Worm (Caenorhabditis elegans): ENCODE results near the gene ippk-1.

DNA sequence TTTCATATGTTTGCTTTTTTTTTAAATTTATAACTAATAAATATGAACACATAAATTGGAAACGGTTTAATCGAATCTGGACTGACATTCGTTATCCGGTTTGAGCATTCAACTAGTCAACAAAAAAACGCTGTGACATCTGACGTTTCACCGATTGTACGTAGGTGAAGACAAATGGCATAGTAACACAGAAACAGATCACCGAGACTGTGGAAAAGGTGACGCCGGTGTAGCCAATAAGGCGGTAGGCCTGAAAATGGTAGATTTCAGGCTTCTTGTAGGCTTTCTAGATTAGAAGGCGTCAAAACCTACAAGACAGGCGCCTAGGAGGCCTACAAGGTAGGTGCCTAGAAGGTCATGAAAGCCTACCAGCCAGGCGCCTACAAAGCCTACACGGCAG lies 28.5 kb downstream of the ippk-1 start:
- TF ChIP-seq zag-1 (tag; optimal IDR thresholded peaks at IDR 0.05) (no peak), nhr-237 (tag; optimal IDR thresholded peaks at IDR 0.05) (no peak), ztf-11 (tag; optimal IDR thresholded peaks at IDR 0.05) (no peak), ceh-44 (GFP tag; IDR thresholded peaks at IDR 0.05) (no peak)

All from whole organism, L4 larva.